Worm (Caenorhabditis elegans) whole organism, mixed stage, embryonic: Measurements from ENCODE around the gene irld-67.

Source experiments
- M03D4.4 ChIP-seq: sonication (generic microtip); optimal IDR thresholded peaks from 2 replicates; lab custom pipeline; 2017; ENCODE audit warnings: mild to moderate bottlenecking, missing genetic modification characterization, missing compliant biosample characterization
- bed-3 ChIP-seq: fragments of 200-800 bp; sonication (Bioruptor generic); optimal IDR thresholded peaks from 3 replicates; lab custom pipeline; 2018; ENCODE audit warnings: mild to moderate bottlenecking, missing genetic modification characterization, moderate library complexity, missing compliant biosample characterization
- blmp-1 ChIP-seq: fragments of 150-350 bp; optimal IDR thresholded peaks from 2 replicates; lab custom pipeline; 2014; ENCODE audit warnings: missing biosample characterization, missing genetic modification characterization
- ceh-39 ChIP-seq: fragments of 150-350 bp; optimal IDR thresholded peaks from 2 replicates; lab custom pipeline; 2014; ENCODE audit warnings: missing biosample characterization, missing genetic modification characterization
- ceh-43 ChIP-seq: fragments of 200-800 bp; sonication (Bioruptor generic); optimal IDR thresholded peaks from 2 replicates; lab custom pipeline; 2018; ENCODE audit warnings: mild to moderate bottlenecking, missing genetic modification characterization, moderate library complexity, missing compliant biosample characterization
- ceh-83 ChIP-seq: fragments of 200-800 bp; sonication (Bioruptor generic); optimal IDR thresholded peaks from 2 replicates; lab custom pipeline; 2018; ENCODE audit warnings: mild to moderate bottlenecking, missing genetic modification characterization, missing compliant biosample characterization
- ces-1 ChIP-seq: fragments of 150-350 bp; optimal IDR thresholded peaks from 2 replicates; lab custom pipeline; 2014; ENCODE audit warnings: missing biosample characterization, missing genetic modification reagents, missing genetic modification characterization
- cnd-1 ChIP-seq: fragments of 200-800 bp; sonication (Bioruptor generic); optimal IDR thresholded peaks from 2 replicates; lab custom pipeline; 2018; ENCODE audit warnings: mild to moderate bottlenecking, missing genetic modification characterization, missing compliant biosample characterization
- drap-1 ChIP-seq: fragments of 200-800 bp; sonication (Bioruptor generic); optimal IDR thresholded peaks from 3 replicates; lab custom pipeline; 2018; ENCODE audit warnings: mild to moderate bottlenecking, missing genetic modification characterization, missing compliant biosample characterization
- elt-1 ChIP-seq: sonication (generic microtip); optimal IDR thresholded peaks from 2 replicates; lab custom pipeline; 2017; ENCODE audit warnings: missing genetic modification characterization, mild to moderate bottlenecking, missing compliant biosample characterization, antibody characterized with exemption, moderate library complexity, borderline replicate concordance; ENCODE audit not compliant: insufficient read depth
- elt-3 ChIP-seq: fragments of 150-350 bp; optimal IDR thresholded peaks from 2 replicates; lab custom pipeline; 2014; ENCODE audit warnings: missing biosample characterization, missing genetic modification characterization
- flh-1 ChIP-seq: fragments of 200-800 bp; sonication (Bioruptor generic); optimal IDR thresholded peaks from 2 replicates; lab custom pipeline; 2018; ENCODE audit warnings: mild to moderate bottlenecking, missing genetic modification characterization, moderate library complexity, missing compliant biosample characterization
- ham-2 ChIP-seq: fragments of 200-800 bp; sonication (Bioruptor generic); optimal IDR thresholded peaks from 2 replicates; lab custom pipeline; 2018; ENCODE audit warnings: mild to moderate bottlenecking, missing genetic modification characterization, missing compliant biosample characterization
- hlh-1 ChIP-seq: fragments of 150-350 bp; optimal IDR thresholded peaks from 2 replicates; lab custom pipeline; 2014; ENCODE audit warnings: missing biosample characterization, missing genetic modification reagents, missing genetic modification characterization
- lin-13 ChIP-seq: fragments of 150-350 bp; optimal IDR thresholded peaks from 2 replicates; lab custom pipeline; 2014; ENCODE audit warnings: missing biosample characterization, missing genetic modification characterization
- lin-32 ChIP-seq: fragments of 200-800 bp; sonication (Bioruptor generic); optimal IDR thresholded peaks from 2 replicates; lab custom pipeline; 2018; ENCODE audit warnings: mild to moderate bottlenecking, missing genetic modification characterization, missing compliant biosample characterization
- lsy-2 ChIP-seq: fragments of 150-350 bp; optimal IDR thresholded peaks from 2 replicates; lab custom pipeline; 2014; ENCODE audit warnings: missing biosample characterization, missing genetic modification characterization
- mab-5 ChIP-seq: fragments of 150-350 bp; optimal IDR thresholded peaks from 2 replicates; lab custom pipeline; 2014; ENCODE audit warnings: missing biosample characterization, missing genetic modification characterization
- mep-1 ChIP-seq: fragments of 150-350 bp; optimal IDR thresholded peaks from 2 replicates; lab custom pipeline; 2017; ENCODE audit warnings: missing biosample characterization, missing genetic modification reagents, missing genetic modification characterization, inconsistent platforms
- mls-2 ChIP-seq: sonication (generic microtip); optimal IDR thresholded peaks from 2 replicates; lab custom pipeline; 2016; ENCODE audit warnings: mild to moderate bottlenecking, missing genetic modification characterization, moderate library complexity, missing compliant biosample characterization
- nhr-12 ChIP-seq: fragments of 150-350 bp; optimal IDR thresholded peaks from 2 replicates; lab custom pipeline; 2014; ENCODE audit warnings: missing biosample characterization, missing genetic modification characterization
- nhr-2 ChIP-seq: fragments of 150-350 bp; optimal IDR thresholded peaks from 2 replicates; lab custom pipeline; 2014; ENCODE audit warnings: missing biosample characterization, missing genetic modification characterization
- nhr-237 ChIP-seq: fragments of 150-350 bp; optimal IDR thresholded peaks from 2 replicates; lab custom pipeline; 2014; ENCODE audit warnings: missing biosample characterization, missing genetic modification characterization
- nhr-28 ChIP-seq: fragments of 150-350 bp; optimal IDR thresholded peaks from 2 replicates; lab custom pipeline; 2014; ENCODE audit warnings: missing biosample characterization, missing genetic modification characterization
- nhr-76 ChIP-seq: sonication (generic microtip); optimal IDR thresholded peaks from 2 replicates; lab custom pipeline; 2017; ENCODE audit warnings: missing biosample characterization, missing genetic modification characterization
- pha-4 ChIP-seq: fragments of 150-350 bp; optimal IDR thresholded peaks from 2 replicates; lab custom pipeline; 2018; ENCODE audit warnings: missing biosample characterization, missing genetic modification reagents, missing genetic modification characterization
- sem-2 ChIP-seq: fragments of 200-800 bp; sonication (Bioruptor generic); optimal IDR thresholded peaks from 2 replicates; lab custom pipeline; 2018; ENCODE audit warnings: mild to moderate bottlenecking, missing genetic modification characterization, missing compliant biosample characterization
- snpc-4 ChIP-seq: fragments of 150-350 bp; optimal IDR thresholded peaks from 2 replicates; lab custom pipeline; 2014; ENCODE audit warnings: missing biosample characterization, missing genetic modification characterization
- sptf-1 ChIP-seq: sonication (generic microtip); optimal IDR thresholded peaks from 2 replicates; lab custom pipeline; 2017; ENCODE audit warnings: mild to moderate bottlenecking, missing genetic modification characterization, moderate library complexity, missing compliant biosample characterization
- tbx-8 ChIP-seq: fragments of 200-800 bp; sonication (Bioruptor generic); optimal IDR thresholded peaks from 2 replicates; lab custom pipeline; 2018; ENCODE audit warnings: mild to moderate bottlenecking, missing genetic modification characterization, moderate library complexity, missing compliant biosample characterization
- unc-120 ChIP-seq: sonication (generic microtip); optimal IDR thresholded peaks from 2 replicates; lab custom pipeline; 2017; ENCODE audit warnings: missing genetic modification characterization, missing compliant biosample characterization; ENCODE audit not compliant: poor library complexity, severe bottlenecking
- unc-39 ChIP-seq: fragments of 150-350 bp; optimal IDR thresholded peaks from 2 replicates; lab custom pipeline; 2014; ENCODE audit warnings: missing biosample characterization, missing genetic modification characterization
- unc-62 ChIP-seq: fragments of 150-350 bp; optimal IDR thresholded peaks from 2 replicates; lab custom pipeline; 2014; ENCODE audit warnings: missing biosample characterization, missing genetic modification reagents, missing genetic modification characterization
- zip-8 ChIP-seq: fragments of 150-350 bp; optimal IDR thresholded peaks from 2 replicates; lab custom pipeline; 2014; ENCODE audit warnings: missing biosample characterization, missing genetic modification characterization
- ztf-11 ChIP-seq: fragments of 150-350 bp; optimal IDR thresholded peaks from 2 replicates; lab custom pipeline; 2014; ENCODE audit warnings: missing biosample characterization, missing genetic modification characterization

The irld-67 gene

ce11 chrII:2934354-2934753, at the start of gene irld-67:
Gene irld-67, minus strand, starts transcription at chrII:2934454.
- TF ChIP-seq lsy-2 (tag; lab: Kevin White, UChicago) (no peak), cnd-1 (tag; lab: Kevin White, UChicago) (no peak), blmp-1 (tag; lab: Kevin White, UChicago) (no peak), nhr-237 (tag; lab: Kevin White, UChicago) (no peak), unc-39 (no peak), nhr-76 (tag; lab: Kevin White, UChicago) (no peak), ham-2 (no peak), sem-2 (GFP tag; lab: Kevin White, UChicago) (no peak), lin-32 (no peak), nhr-28 (tag; lab: Kevin White, UChicago) (no peak), flh-1 (GFP tag; lab: Kevin White, UChicago) (no peak), elt-3 (tag; lab: Kevin White, UChicago) (no peak), pha-4 (tag; lab: Kevin White, UChicago) (no peak), drap-1 (no peak)

DNA sequence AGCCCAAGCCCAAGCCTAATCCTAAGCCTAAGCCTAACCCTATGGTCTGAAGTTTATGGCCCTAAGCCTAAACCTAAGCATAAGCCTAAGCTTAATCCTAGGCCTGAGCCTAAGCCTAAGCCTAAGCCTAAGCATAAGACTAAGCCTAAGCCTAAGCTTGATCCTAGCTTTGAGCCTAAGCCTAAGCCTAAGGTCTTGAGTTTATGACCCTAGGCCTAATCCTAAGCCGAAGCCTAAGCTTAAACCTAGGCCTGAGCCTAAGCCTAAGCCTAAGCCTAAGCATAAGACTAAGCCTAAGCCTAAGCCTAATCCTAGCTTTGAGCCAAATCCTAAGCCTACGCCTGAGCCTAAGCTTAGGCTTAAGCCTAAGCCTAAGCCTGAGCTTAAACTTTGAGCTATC, 44.8 kb upstream of the irld-67 start:
- peak; percentile 36 for TF ChIP-seq ham-2
- TF ChIP-seq nhr-28 (tag; lab: Kevin White, UChicago): no peak

DNA sequence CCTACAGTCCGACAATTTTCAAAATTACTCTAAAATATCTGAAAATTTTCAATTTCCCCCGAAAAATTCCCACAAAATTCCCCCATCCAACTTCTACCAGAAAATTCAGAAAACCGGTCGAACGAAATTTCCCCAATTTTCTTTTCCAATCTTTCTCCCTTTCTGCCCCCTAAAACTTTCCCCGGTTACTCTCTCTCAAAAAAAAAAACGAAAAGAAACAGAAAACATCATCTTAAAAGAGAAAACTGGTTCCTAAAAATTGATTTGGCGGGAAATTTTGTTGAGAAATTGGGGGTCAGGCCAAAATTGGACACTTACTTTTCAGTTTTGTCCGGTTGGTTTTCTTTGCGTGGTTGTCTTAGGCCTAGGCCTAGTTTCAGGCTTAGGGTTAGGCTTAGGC, 43.4 kb upstream of the irld-67 start:
- no peak for TF ChIP-seq lin-13 (tag; lab: Kevin White, UChicago)
- TF ChIP-seq nhr-12 (tag; lab: Kevin White, UChicago): no peak
- TF ChIP-seq ham-2: no peak
- no peak for TF ChIP-seq flh-1 (GFP tag; lab: Kevin White, UChicago)
- TF ChIP-seq mab-5 (tag; lab: Kevin White, UChicago): no peak
- TF ChIP-seq unc-120: no peak
- no peak for TF ChIP-seq lsy-2 (tag; lab: Kevin White, UChicago)
- TF ChIP-seq ztf-11 (tag; lab: Kevin White, UChicago): no peak
- no peak for TF ChIP-seq M03D4.4
- no peak for TF ChIP-seq ceh-39 (tag; lab: Kevin White, UChicago)
- no peak for TF ChIP-seq bed-3 (GFP tag; lab: Kevin White, UChicago)
- no peak for TF ChIP-seq hlh-1 (tag; lab: Kevin White, UChicago)
- TF ChIP-seq nhr-2 (tag; lab: Kevin White, UChicago): no peak
- TF ChIP-seq ceh-83 (GFP tag; lab: Kevin White, UChicago): no peak
- TF ChIP-seq zip-8 (tag; lab: Kevin White, UChicago): no peak

ce11 chrII:2976597-2976996, 42.3 kb upstream of the irld-67 start, which contains the start of gene nhr-88:
Gene nhr-88, plus strand, starts transcription at chrII:2976639.
- TF ChIP-seq sem-2 (GFP tag; lab: Kevin White, UChicago) (no peak), sptf-1 (tag; lab: Kevin White, UChicago) (peak; percentile 8)
- TF ChIP-seq, all 35 proteins: peak for 1

DNA sequence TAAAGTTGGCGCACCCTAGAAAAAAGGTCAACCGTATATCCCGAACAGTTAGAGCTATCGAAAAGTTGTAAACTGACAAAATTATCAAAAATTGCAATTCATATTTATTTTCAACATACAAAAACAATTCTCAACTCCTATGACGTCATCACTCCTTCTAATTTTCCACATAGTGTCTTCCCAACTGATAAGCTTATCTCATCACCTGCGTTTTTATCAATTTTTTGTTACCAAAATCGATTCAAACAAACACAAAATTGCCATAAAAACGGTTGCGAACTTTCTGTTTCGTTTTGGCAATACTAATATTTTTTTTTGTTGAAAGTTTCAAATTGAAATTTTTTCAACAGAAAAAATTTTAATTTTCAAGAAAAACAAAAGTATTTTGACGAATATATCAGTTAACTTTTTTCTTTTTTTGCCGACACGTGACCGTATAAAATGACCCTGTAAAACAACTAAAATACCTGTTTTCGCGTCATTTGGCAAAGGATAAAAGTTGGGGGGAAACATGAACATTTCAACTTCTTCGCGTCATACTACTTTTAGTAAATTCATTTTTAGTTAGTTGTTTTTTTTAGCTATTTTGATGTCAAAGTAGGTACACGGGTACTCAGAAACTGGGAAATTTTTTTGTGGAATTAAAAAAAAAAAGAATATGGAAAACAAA, 41.4 kb upstream of the irld-67 start:
- peak; percentile 87 for TF ChIP-seq zip-8 (tag; lab: Kevin White, UChicago)
- TF ChIP-seq nhr-76 (tag; lab: Kevin White, UChicago): no peak

ce11 chrII:2973940-2974402, 39.7 kb upstream of the irld-67 start:
- TF ChIP-seq unc-39 (no peak), lin-13 (tag; lab: Kevin White, UChicago) (no peak), ztf-11 (tag; lab: Kevin White, UChicago) (peak; percentile 54), tbx-8 (GFP tag; lab: Kevin White, UChicago) (no peak), cnd-1 (tag; lab: Kevin White, UChicago) (no peak), snpc-4 (tag; lab: Kevin White, UChicago) (no peak), elt-1 (tag; lab: Kevin White, UChicago) (no peak), sptf-1 (tag; lab: Kevin White, UChicago) (peak; percentile 69), ceh-83 (GFP tag; lab: Kevin White, UChicago) (no peak), flh-1 (GFP tag; lab: Kevin White, UChicago) (peak; percentile 15), mls-2 (tag; lab: Kevin White, UChicago) (peak; percentile 62), nhr-76 (tag; lab: Kevin White, UChicago) (no peak), ces-1 (peak; percentile 83), ceh-43 (no peak), nhr-28 (tag; lab: Kevin White, UChicago) (no peak), pha-4 (tag; lab: Kevin White, UChicago) (peak; percentile 82), ham-2 (peak; percentile 68), unc-62 (GFP tag; lab: Kevin White, UChicago) (peak; percentile 51), nhr-237 (tag; lab: Kevin White, UChicago) (peak; percentile 82), mab-5 (tag; lab: Kevin White, UChicago) (no peak), unc-120 (peak; percentile 50), sem-2 (GFP tag; lab: Kevin White, UChicago) (no peak), ceh-39 (tag; lab: Kevin White, UChicago) (no peak), zip-8 (tag; lab: Kevin White, UChicago) (no peak), nhr-2 (tag; lab: Kevin White, UChicago) (no peak), lsy-2 (tag; lab: Kevin White, UChicago) (peak; percentile 43), nhr-12 (tag; lab: Kevin White, UChicago) (no peak), hlh-1 (tag; lab: Kevin White, UChicago) (peak; percentile 26), blmp-1 (tag; lab: Kevin White, UChicago) (peak; percentile 48), lin-32 (no peak), mep-1 (tag; lab: Kevin White, UChicago) (peak; percentile 60), M03D4.4 (peak; percentile 56)
